Fruit fly (Drosophila melanogaster): Measurements from ENCODE around the gene CG15824.

The CG15824 gene

dm6 chr2L:845341-846004 lies 39.5 kb downstream of the CG15824 start (continued):
- TF ChIP-seq CG2875 (GFP tag; optimal IDR thresholded peaks at IDR 0.05): peak; percentile 86
- peak; percentile 22 to 50 for TF ChIP-seq Trl (optimal IDR thresholded peaks at IDR 0.05)
- TF ChIP-seq Trl (GFP tag; optimal IDR thresholded peaks at IDR 0.05): peak; percentile 86
- peak; percentile 64 for TF ChIP-seq CG12104 (GFP tag; optimal IDR thresholded peaks at IDR 0.05)
- TF ChIP-seq gsb (GFP tag; IDR thresholded peaks at IDR 0.05): peak; percentile 82
- TF ChIP-seq usp (GFP tag; optimal IDR thresholded peaks at IDR 0.05): no peak
- peak; percentile 87 for TF ChIP-seq CG3281 (GFP tag; optimal IDR thresholded peaks at IDR 0.05)
- TF ChIP-seq Hr78 (GFP tag; optimal IDR thresholded peaks at IDR 0.05): peak in 1 of 2 experiments; percentile 26
- TF ChIP-seq Mrtf (GFP tag; IDR thresholded peaks at IDR 0.05): peak; percentile 91
- TF ChIP-seq CG6683 (GFP tag; optimal IDR thresholded peaks at IDR 0.05): peak; percentile 65
- TF ChIP-seq CG15479 (GFP tag; optimal IDR thresholded peaks at IDR 0.05): no peak
- peak; percentile 79 for TF ChIP-seq schlank (tag; optimal IDR thresholded peaks at IDR 0.05)
- TF ChIP-seq CG9437 (GFP tag; optimal IDR thresholded peaks at IDR 0.05): peak; percentile 75
- TF ChIP-seq CG2120 (GFP tag; optimal IDR thresholded peaks at IDR 0.05): peak; percentile 92
- peak; percentile 72 for TF ChIP-seq CG1233 (GFP tag; optimal IDR thresholded peaks at IDR 0.05)
- peak; percentile 33 for TF ChIP-seq Usf (GFP tag; optimal IDR thresholded peaks at IDR 0.05)
- peak; percentile 90 for TF ChIP-seq ken (GFP tag; IDR thresholded peaks at IDR 0.05)
- peak; percentile 76 for TF ChIP-seq CG43689 (GFP tag; IDR thresholded peaks at IDR 0.05)
- TF ChIP-seq Chrac-16 (GFP tag; optimal IDR thresholded peaks at IDR 0.05): peak; percentile 72
- TF ChIP-seq Mes4 (GFP tag; optimal IDR thresholded peaks at IDR 0.05): peak; percentile 77
- TF ChIP-seq CrebB (tag; optimal IDR thresholded peaks at IDR 0.05): peak; percentile 82
- peak; percentile 64 for TF ChIP-seq CG4404 (GFP tag; IDR thresholded peaks at IDR 0.05)
- TF ChIP-seq Hsf (GFP tag; optimal IDR thresholded peaks at IDR 0.05): peak; percentile 83
- TF ChIP-seq Kr (GFP tag; optimal IDR thresholded peaks at IDR 0.05): no peak
- TF ChIP-seq fd96Cb (tag; optimal IDR thresholded peaks at IDR 0.05): peak; percentile 82
- no peak for TF ChIP-seq CG13287 (GFP tag; IDR thresholded peaks at IDR 0.05; ENCODE audit: partially characterized antibody)
- TF ChIP-seq Atf6 (GFP tag; IDR thresholded peaks at IDR 0.05): peak; percentile 87
- TF ChIP-seq trh (GFP tag; optimal IDR thresholded peaks at IDR 0.05): peak; percentile 51
- TF ChIP-seq CG17912 (GFP tag; optimal IDR thresholded peaks at IDR 0.05): peak; percentile 7
- TF ChIP-seq H15 (GFP tag; IDR thresholded peaks at IDR 0.05): peak; percentile 87
- no peak for TF ChIP-seq Scr (GFP tag; IDR thresholded peaks at IDR 0.05; ENCODE audit: partially characterized antibody)
- peak; percentile 85 for TF ChIP-seq bab2 (GFP tag; optimal IDR thresholded peaks at IDR 0.05)
- TF ChIP-seq CG5953 (GFP tag; IDR thresholded peaks at IDR 0.05): peak; percentile 89
- TF ChIP-seq CG12219 (GFP tag; optimal IDR thresholded peaks at IDR 0.05): peak; percentile 88
- TF ChIP-seq zfh1 (GFP tag; IDR thresholded peaks at IDR 0.05): peak; percentile 91
- no peak for TF ChIP-seq Lpt (GFP tag; optimal IDR thresholded peaks at IDR 0.05)
- peak; percentile 83 for TF ChIP-seq CG10147 (GFP tag; optimal IDR thresholded peaks at IDR 0.05)
- peak; percentile 35 for TF ChIP-seq dmrt11E (tag; optimal IDR thresholded peaks at IDR 0.05)
- peak; percentile 84 for TF ChIP-seq CG17568 (GFP tag; optimal IDR thresholded peaks at IDR 0.05)
- peak; percentile 93 for TF ChIP-seq lmd (GFP tag; IDR thresholded peaks at IDR 0.05)
- TF ChIP-seq CG15073 (GFP tag; optimal IDR thresholded peaks at IDR 0.05): peak; percentile 8
- TF ChIP-seq CG1602 (GFP tag; optimal IDR thresholded peaks at IDR 0.05): peak; percentile 75
- TF ChIP-seq vvl (GFP tag; IDR thresholded peaks at IDR 0.05): peak; percentile 95
- peak; percentile 54 for TF ChIP-seq tio (GFP tag; optimal IDR thresholded peaks at IDR 0.05)
- TF ChIP-seq CG15269 (tag; optimal IDR thresholded peaks at IDR 0.05): peak; percentile 90
- TF ChIP-seq CG8765 (GFP tag; IDR thresholded peaks at IDR 0.05): 0 out of 2 replicates have a peak, but pooled peaks have one; percentile 12
- no peak for TF ChIP-seq cad (GFP tag; optimal IDR thresholded peaks at IDR 0.05)
- no peak for TF ChIP-seq CG8478 (optimal IDR thresholded peaks at IDR 0.05)
- TF ChIP-seq CG17359 (tag; optimal IDR thresholded peaks at IDR 0.05): peak; percentile 94
- peak; percentile 78 for TF ChIP-seq CG31441 (GFP tag; IDR thresholded peaks at IDR 0.05)
- peak; percentile 91 for TF ChIP-seq so (GFP tag; IDR thresholded peaks at IDR 0.05)
